Worm (Caenorhabditis elegans) whole organism, midembryonic: ENCODE data around the gene T18D3.1.

Experiments used
- cog-1 ChIP-seq: sonication (generic microtip); optimal IDR thresholded peaks from 2 replicates; lab custom pipeline; 2016; ENCODE audit warnings: missing genetic modification characterization, missing compliant biosample characterization
- ztf-23 ChIP-seq: fragments of 200-800 bp; sonication (Bioruptor generic); IDR thresholded peaks from 2 replicates; pipeline ENCODE4 v1.3.6; 2022; ENCODE audit warnings: missing genetic modification reagents, missing genetic modification characterization, missing compliant biosample characterization

ce11 chrX:12479027-12479426, 24.5 kb downstream of the T18D3.1 start:
- TF ChIP-seq cog-1 (no peak), ztf-23 (GFP tag; lab: Robert Waterston, UW) (no peak)
